Fruit fly (Drosophila melanogaster): ENCODE measurements around the gene CG11345.

dm6 chr3L:4415326-4416274 is 42.4 kb downstream of the CG11345 start:
- TF ChIP-seq ovo (GFP tag; optimal IDR thresholded peaks at IDR 0.05) = no peak
- no peak for TF ChIP-seq bab1 (GFP tag; optimal IDR thresholded peaks at IDR 0.05)
- no peak for TF ChIP-seq tj (GFP tag; optimal IDR thresholded peaks at IDR 0.05)
- TF ChIP-seq CG5204 (GFP tag; optimal IDR thresholded peaks at IDR 0.05) = peak; percentile 37
- TF ChIP-seq CG33017 (tag; optimal IDR thresholded peaks at IDR 0.05) = peak; percentile 39
- TF ChIP-seq Hr96 (GFP tag; optimal IDR thresholded peaks at IDR 0.05) = peak; percentile 19
- TF ChIP-seq cic (GFP tag; optimal IDR thresholded peaks at IDR 0.05) = peak; percentile 87

All from whole organism, adult.